Worm (Caenorhabditis elegans): ENCODE measurements around the gene cyp-13A3.

The cyp-13A3 gene

DNA sequence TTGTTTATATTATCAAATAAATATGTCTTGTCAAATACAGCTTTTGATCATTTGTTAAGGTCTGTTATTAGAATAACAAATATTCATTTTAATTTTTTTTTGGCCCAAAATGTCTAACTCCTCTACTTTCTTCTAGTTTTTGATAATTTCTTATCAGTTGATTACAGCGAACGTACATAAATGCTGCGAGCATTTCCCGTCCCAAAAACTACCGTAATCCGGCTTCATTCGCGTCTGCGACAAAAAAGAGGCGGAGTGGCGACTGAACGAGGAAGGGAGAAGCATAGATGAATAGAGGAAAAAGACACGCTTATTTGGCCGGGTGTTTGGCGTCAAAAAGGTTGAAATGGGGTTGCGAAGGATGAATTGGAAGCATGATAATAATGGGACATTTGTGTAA is 52.5 kb downstream of the cyp-13A3 start:
- TF ChIP-seq ceh-24 (tag; optimal IDR thresholded peaks at IDR 0.05) (no peak), elt-2 (tag; optimal IDR thresholded peaks at IDR 0.05) (peak; percentile 22), sox-2 (GFP tag; IDR thresholded peaks at IDR 0.05) (no peak), madf-2 (tag; optimal IDR thresholded peaks at IDR 0.05) (peak; percentile 28), fkh-6 (tag; optimal IDR thresholded peaks at IDR 0.05) (no peak), sdc-2 (tag; optimal IDR thresholded peaks at IDR 0.05) (no peak), nhr-11 (tag; optimal IDR thresholded peaks at IDR 0.05) (no peak), ets-4 (tag; optimal IDR thresholded peaks at IDR 0.05) (no peak), ztf-16 (tag; optimal IDR thresholded peaks at IDR 0.05) (no peak), npax-4 (tag; optimal IDR thresholded peaks at IDR 0.05) (no peak)

DNA sequence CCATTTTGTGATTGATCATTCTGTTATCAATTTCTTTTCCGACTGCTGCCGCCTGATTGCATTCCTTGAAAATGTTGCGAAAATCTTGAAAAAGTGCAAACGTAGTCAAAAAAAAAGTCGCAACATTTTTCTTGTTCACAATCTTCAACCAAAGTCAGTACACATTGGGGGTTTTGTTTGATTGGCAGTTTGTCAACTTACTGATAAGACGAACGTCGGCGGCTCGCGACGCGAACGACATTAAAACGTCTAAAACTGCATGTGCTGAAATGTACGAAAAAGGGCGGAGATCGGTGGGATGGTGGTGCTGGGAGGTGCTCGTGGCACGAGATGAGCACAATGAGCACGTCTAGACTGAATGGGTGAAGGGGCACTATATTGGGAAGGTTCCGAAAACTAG is 54.3 kb downstream of the cyp-13A3 start:
- no peak for TF ChIP-seq sox-2 (GFP tag; IDR thresholded peaks at IDR 0.05)
- no peak for TF ChIP-seq lim-6 (tag; optimal IDR thresholded peaks at IDR 0.05)
- no peak for TF ChIP-seq F13H6.1 (tag; optimal IDR thresholded peaks at IDR 0.05)
- TF ChIP-seq ceh-34 (tag; optimal IDR thresholded peaks at IDR 0.05) = no peak
- TF ChIP-seq ceh-2 (tag; optimal IDR thresholded peaks at IDR 0.05) = no peak
- no peak for TF ChIP-seq dmd-4 (tag; optimal IDR thresholded peaks at IDR 0.05; ENCODE audit: borderline replicate concordance)
- TF ChIP-seq ceh-9 (tag; optimal IDR thresholded peaks at IDR 0.05) = no peak
- TF ChIP-seq ceh-45 (GFP tag; IDR thresholded peaks at IDR 0.05) = no peak
- TF ChIP-seq hlh-6 (tag; optimal IDR thresholded peaks at IDR 0.05) = no peak
- TF ChIP-seq unc-86 (tag; optimal IDR thresholded peaks at IDR 0.05) = no peak
- TF ChIP-seq ceh-30 (tag; optimal IDR thresholded peaks at IDR 0.05) = no peak
- no peak for TF ChIP-seq syd-9 (tag; optimal IDR thresholded peaks at IDR 0.05)
- TF ChIP-seq madf-2 (tag; optimal IDR thresholded peaks at IDR 0.05) = no peak
- TF ChIP-seq eyg-1 (tag; optimal IDR thresholded peaks at IDR 0.05) = no peak
- no peak for TF ChIP-seq pax-1 (tag; optimal IDR thresholded peaks at IDR 0.05)
- TF ChIP-seq che-1 (tag; optimal IDR thresholded peaks at IDR 0.05) = no peak
- TF ChIP-seq sdc-2 (tag; optimal IDR thresholded peaks at IDR 0.05) = no peak
